Worm (Caenorhabditis elegans) whole organism, late embryonic: Measurements from ENCODE around the gene Y38H6C.18.

Experiments
- C08G9.2 ChIP-seq: sonication (generic microtip); optimal IDR thresholded peaks from 2 replicates; lab custom pipeline; 2016; ENCODE audit warnings: mild to moderate bottlenecking, missing genetic modification characterization, moderate library complexity, missing compliant biosample characterization
- F13H6.1 ChIP-seq: sonication (generic microtip); optimal IDR thresholded peaks from 2 replicates; lab custom pipeline; 2016; ENCODE audit warnings: missing genetic modification characterization, missing compliant biosample characterization
- T23F11.4 ChIP-seq: fragments of 200-800 bp; sonication (Bioruptor generic); optimal IDR thresholded peaks from 2 replicates; lab custom pipeline; 2018; ENCODE audit warnings: mild to moderate bottlenecking, missing genetic modification characterization, missing compliant biosample characterization
- Y22D7AL.16 ChIP-seq: sonication (generic microtip); optimal IDR thresholded peaks from 2 replicates; lab custom pipeline; 2016; ENCODE audit warnings: missing genetic modification characterization, missing compliant biosample characterization
- ahr-1 ChIP-seq: sonication (generic microtip); optimal IDR thresholded peaks from 2 replicates; lab custom pipeline; 2016; ENCODE audit warnings: missing genetic modification characterization, missing compliant biosample characterization
- ama-1 ChIP-seq: fragments of 150-350 bp; optimal IDR thresholded peaks from 2 replicates; lab custom pipeline; 2014
- ceh-14 ChIP-seq: sonication (generic microtip); optimal IDR thresholded peaks from 2 replicates; lab custom pipeline; 2016; ENCODE audit warnings: missing genotype, missing genetic modification characterization, missing compliant biosample characterization
- ceh-18 ChIP-seq: sonication (generic microtip); optimal IDR thresholded peaks from 2 replicates; lab custom pipeline; 2016; ENCODE audit warnings: missing genetic modification characterization, missing compliant biosample characterization
- ceh-19 ChIP-seq: fragments of 200-800 bp; sonication (Bioruptor generic); optimal IDR thresholded peaks from 2 replicates; lab custom pipeline; 2018; ENCODE audit warnings: mild to moderate bottlenecking, missing genetic modification characterization, missing compliant biosample characterization
- ceh-2 ChIP-seq: sonication (generic microtip); optimal IDR thresholded peaks from 2 replicates; lab custom pipeline; 2016; ENCODE audit warnings: missing genotype, missing genetic modification characterization, missing compliant biosample characterization
- ceh-30 ChIP-seq: fragments of 150-350 bp; optimal IDR thresholded peaks from 2 replicates; lab custom pipeline; 2014; ENCODE audit warnings: missing biosample characterization, missing genetic modification characterization
- ceh-34 ChIP-seq: sonication (generic microtip); optimal IDR thresholded peaks from 2 replicates; lab custom pipeline; 2016; ENCODE audit warnings: mild to moderate bottlenecking, missing genetic modification characterization, missing compliant biosample characterization
- ceh-48 ChIP-seq: sonication (generic microtip); optimal IDR thresholded peaks from 2 replicates; lab custom pipeline; 2016; ENCODE audit warnings: missing genetic modification characterization, inconsistent platforms, missing compliant biosample characterization
- ceh-6 ChIP-seq: fragments of 200-800 bp; sonication (Bioruptor generic); optimal IDR thresholded peaks from 2 replicates; lab custom pipeline; 2018; ENCODE audit warnings: mild to moderate bottlenecking, missing genetic modification characterization, missing compliant biosample characterization
- ceh-9 ChIP-seq: sonication (generic microtip); optimal IDR thresholded peaks from 2 replicates; lab custom pipeline; 2016; ENCODE audit warnings: mild to moderate bottlenecking, missing genetic modification characterization, inconsistent platforms, missing compliant biosample characterization
- dmd-4 ChIP-seq: sonication (generic microtip); optimal IDR thresholded peaks from 2 replicates; lab custom pipeline; 2016; ENCODE audit warnings: borderline replicate concordance, missing genetic modification characterization, missing compliant biosample characterization
- elt-2 ChIP-seq: sonication (generic microtip); optimal IDR thresholded peaks from 2 replicates; lab custom pipeline; 2016; ENCODE audit warnings: missing genetic modification reagents, missing genetic modification characterization, missing compliant biosample characterization
- elt-4 ChIP-seq: sonication (generic microtip); optimal IDR thresholded peaks from 2 replicates; lab custom pipeline; 2016; ENCODE audit warnings: missing genetic modification characterization, missing compliant biosample characterization
- eyg-1 ChIP-seq: sonication (generic microtip); optimal IDR thresholded peaks from 2 replicates; lab custom pipeline; 2016; ENCODE audit warnings: missing genotype, missing genetic modification characterization, missing compliant biosample characterization
- fax-1 ChIP-seq: sonication (generic microtip); optimal IDR thresholded peaks from 2 replicates; lab custom pipeline; 2016; ENCODE audit warnings: missing genotype, missing genetic modification characterization, missing compliant biosample characterization
- fkh-10 ChIP-seq: fragments of 150-350 bp; optimal IDR thresholded peaks from 2 replicates; lab custom pipeline; 2014; ENCODE audit warnings: missing biosample characterization, missing genetic modification reagents, missing genetic modification characterization
- gmeb-2 ChIP-seq: sonication (generic microtip); optimal IDR thresholded peaks from 2 replicates; lab custom pipeline; 2016; ENCODE audit warnings: missing genetic modification characterization, inconsistent platforms, missing compliant biosample characterization
- hlh-15 ChIP-seq: sonication (generic microtip); optimal IDR thresholded peaks from 2 replicates; lab custom pipeline; 2016; ENCODE audit warnings: missing genetic modification characterization, missing compliant biosample characterization
- hlh-30 ChIP-seq: sonication (generic microtip); optimal IDR thresholded peaks from 2 replicates; lab custom pipeline; 2017; ENCODE audit warnings: antibody characterized with exemption, missing genetic modification characterization, missing compliant biosample characterization; ENCODE audit not compliant: insufficient read depth
- hlh-6 ChIP-seq: sonication (generic microtip); optimal IDR thresholded peaks from 2 replicates; lab custom pipeline; 2016; ENCODE audit warnings: missing genotype, missing genetic modification characterization, missing compliant biosample characterization
- hlh-8 ChIP-seq: sonication (generic microtip); optimal IDR thresholded peaks from 2 replicates; lab custom pipeline; 2016; ENCODE audit warnings: missing genotype, missing genetic modification characterization, missing compliant biosample characterization
- lim-6 ChIP-seq: sonication (generic microtip); optimal IDR thresholded peaks from 2 replicates; lab custom pipeline; 2016; ENCODE audit warnings: missing genetic modification characterization, missing compliant biosample characterization
- mec-3 ChIP-seq: sonication (generic microtip); optimal IDR thresholded peaks from 2 replicates; lab custom pipeline; 2016; ENCODE audit warnings: borderline replicate concordance, missing genetic modification characterization, missing compliant biosample characterization
- nfya-1 ChIP-seq: sonication (generic microtip); optimal IDR thresholded peaks from 2 replicates; lab custom pipeline; 2017; ENCODE audit warnings: missing genetic modification characterization, mild to moderate bottlenecking, missing compliant biosample characterization, antibody characterized with exemption, moderate library complexity
- npax-4 ChIP-seq: sonication (generic microtip); optimal IDR thresholded peaks from 2 replicates; lab custom pipeline; 2016; ENCODE audit warnings: missing genetic modification characterization, missing compliant biosample characterization
- odd-2 ChIP-seq: sonication (generic microtip); optimal IDR thresholded peaks from 2 replicates; lab custom pipeline; 2017; ENCODE audit warnings: antibody characterized with exemption, mild to moderate bottlenecking, missing genetic modification characterization, missing compliant biosample characterization
- pag-3 ChIP-seq: sonication (generic microtip); optimal IDR thresholded peaks from 2 replicates; lab custom pipeline; 2016; ENCODE audit warnings: missing compliant biosample characterization, missing genetic modification characterization, borderline replicate concordance
- pax-1 ChIP-seq: fragments of 150-350 bp; optimal IDR thresholded peaks from 2 replicates; lab custom pipeline; 2014; ENCODE audit warnings: missing biosample characterization, missing genetic modification characterization
- pha-2 ChIP-seq: sonication (generic microtip); optimal IDR thresholded peaks from 2 replicates; lab custom pipeline; 2017; ENCODE audit warnings: mild to moderate bottlenecking, missing genetic modification characterization, missing compliant biosample characterization
- pha-4 ChIP-seq: fragments of 150-350 bp; optimal IDR thresholded peaks from 2 replicates; lab custom pipeline; 2018; ENCODE audit warnings: missing biosample characterization, missing genetic modification reagents, missing genetic modification characterization
- pqm-1 ChIP-seq: sonication (generic microtip); optimal IDR thresholded peaks from 2 replicates; lab custom pipeline; 2016; ENCODE audit warnings: missing genetic modification characterization, missing compliant biosample characterization
- pros-1 ChIP-seq: fragments of 150-350 bp; optimal IDR thresholded peaks from 2 replicates; lab custom pipeline; 2014; ENCODE audit warnings: missing biosample characterization, missing genetic modification reagents, missing genetic modification characterization
- sox-4 ChIP-seq: sonication (generic microtip); optimal IDR thresholded peaks from 2 replicates; lab custom pipeline; 2017; ENCODE audit warnings: mild to moderate bottlenecking, missing genetic modification characterization, inconsistent platforms, missing compliant biosample characterization
- syd-9 ChIP-seq: sonication (generic microtip); optimal IDR thresholded peaks from 2 replicates; lab custom pipeline; 2016; ENCODE audit warnings: mild to moderate bottlenecking, missing genetic modification characterization, moderate library complexity, missing compliant biosample characterization
- tbx-2 ChIP-seq: sonication (generic microtip); optimal IDR thresholded peaks from 2 replicates; lab custom pipeline; 2016; ENCODE audit warnings: missing genetic modification characterization, missing compliant biosample characterization
- unc-3 ChIP-seq, 2 experiments: fragments of 200-800 bp in 1 of 2; sonication (Bioruptor generic) in 1 of 2; sonication (generic microtip) in 1 of 2; conservative IDR thresholded peaks in 1 of 2; optimal IDR thresholded peaks in 1 of 2; 2 replicates each; pipeline versions ENCODE4 v1.3.6 to Lab custom; 2016 to 2022; ENCODE audit warnings: missing compliant biosample characterization in 2 of 2, missing genetic modification characterization in 2 of 2, missing genetic modification reagents in 1 of 2
- unc-42 ChIP-seq: sonication (generic microtip); optimal IDR thresholded peaks from 2 replicates; lab custom pipeline; 2016; ENCODE audit warnings: missing genotype, missing genetic modification characterization, missing compliant biosample characterization
- unc-86 ChIP-seq: sonication (generic microtip); optimal IDR thresholded peaks from 2 replicates; lab custom pipeline; 2016; ENCODE audit warnings: missing genetic modification characterization, missing compliant biosample characterization
- zip-5 ChIP-seq: sonication (generic microtip); optimal IDR thresholded peaks from 2 replicates; lab custom pipeline; 2016; ENCODE audit warnings: missing genetic modification characterization, missing compliant biosample characterization
- ztf-16 ChIP-seq: sonication (generic microtip); optimal IDR thresholded peaks from 2 replicates; lab custom pipeline; 2017; ENCODE audit warnings: missing genetic modification characterization, missing compliant biosample characterization

Gene Y38H6C.18

DNA sequence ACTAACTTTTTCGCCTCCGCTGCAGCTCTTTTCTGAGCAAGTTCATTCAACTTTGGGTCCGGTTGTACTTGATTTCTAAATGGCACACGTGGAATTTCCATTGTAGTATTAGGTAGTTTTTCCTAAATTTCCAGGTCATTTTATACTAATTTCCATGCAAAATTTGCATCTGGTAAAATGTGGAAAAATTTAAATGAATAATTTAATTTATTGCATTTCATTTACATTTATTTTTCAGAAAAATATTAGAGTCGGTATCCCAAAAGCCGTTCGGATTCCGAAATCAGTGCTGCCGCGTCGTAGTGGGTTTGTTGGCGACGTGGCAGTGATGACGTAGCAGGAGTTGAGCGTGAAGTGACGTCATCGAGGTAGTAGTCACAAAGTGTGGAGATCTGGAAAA is at the start of gene Y38H6C.18:
Gene Y38H6C.18, minus strand, starts transcription at position 101 of the 400 bp plus-strand sequence.
- TF ChIP-seq unc-42: no peak
- no peak for TF ChIP-seq F13H6.1 (tag; lab: Kevin White, UChicago)
- TF ChIP-seq lim-6: no peak
- no peak for TF ChIP-seq hlh-8 (tag; lab: Kevin White, UChicago)
- TF ChIP-seq tbx-2 (tag; lab: Kevin White, UChicago): no peak
- TF ChIP-seq zip-5: no peak
- no peak for TF ChIP-seq T23F11.4 (GFP tag; lab: Kevin White, UChicago)
- no peak for TF ChIP-seq ztf-16 (tag; lab: Kevin White, UChicago)
- no peak for TF ChIP-seq odd-2 (tag; lab: Kevin White, UChicago)

- TF ChIP-seq hlh-30: no peak
- TF ChIP-seq fkh-10 (GFP tag; lab: Kevin White, UChicago): no peak
- no peak for TF ChIP-seq pros-1 (tag; lab: Kevin White, UChicago)
- TF ChIP-seq eyg-1 (tag; lab: Kevin White, UChicago): no peak
- no peak for TF ChIP-seq mec-3 (tag; lab: Kevin White, UChicago)
- TF ChIP-seq unc-86 (tag; lab: Kevin White, UChicago): no peak
- TF ChIP-seq gmeb-2 (tag; lab: Kevin White, UChicago): no peak
- TF ChIP-seq ceh-19 (GFP tag; lab: Kevin White, UChicago): no peak
- TF ChIP-seq pax-1 (tag; lab: Kevin White, UChicago): no peak
- TF ChIP-seq ceh-9 (tag; lab: Kevin White, UChicago): no peak
- no peak for TF ChIP-seq ceh-2 (tag; lab: Kevin White, UChicago)
- TF ChIP-seq unc-42: no peak
- no peak for TF ChIP-seq tbx-2 (tag; lab: Kevin White, UChicago)
- TF ChIP-seq pag-3: no peak
- no peak for TF ChIP-seq elt-4
- no peak for TF ChIP-seq T23F11.4 (GFP tag; lab: Kevin White, UChicago)
- no peak for TF ChIP-seq npax-4 (tag; lab: Kevin White, UChicago)
- no peak for TF ChIP-seq pha-4
Observed at ce11 chrV:20595653-20596052, 48.7 kb upstream of the Y38H6C.18 start, which contains the start of gene F26F2.11. F26F2.11 (minus strand) TSS chrV:20595753.

DNA sequence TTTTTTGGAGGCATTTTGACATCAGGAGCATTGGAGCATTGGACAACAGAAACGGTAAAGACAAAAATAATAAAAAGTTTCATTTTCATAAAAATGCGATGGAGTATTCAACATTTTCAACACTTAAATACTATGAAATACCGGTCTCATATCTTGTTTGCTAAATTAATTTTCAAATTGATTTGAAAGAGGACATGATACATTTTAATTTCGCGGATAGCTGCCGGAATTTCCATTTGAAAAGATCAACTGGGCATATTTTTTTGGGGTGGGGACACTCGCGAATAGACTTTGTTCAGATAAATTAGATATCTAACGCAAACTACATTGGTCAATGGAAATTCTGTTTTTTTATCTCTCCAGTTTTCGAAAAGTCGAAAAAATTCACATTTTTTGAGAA is 47.8 kb upstream of the Y38H6C.18 start, which contains the start of gene F26F2.10:
Gene F26F2.10, minus strand, starts transcription at position 101 of the 400 bp plus-strand sequence.
- TF ChIP-seq elt-2 (tag; lab: Kevin White, UChicago): no peak
- TF ChIP-seq ceh-30: no peak
- TF ChIP-seq, all 69 proteins: peak for 0

- no peak for TF ChIP-seq ceh-18 (tag; lab: Kevin White, UChicago)
- no peak for TF ChIP-seq ceh-34 (tag; lab: Kevin White, UChicago)
- no peak for TF ChIP-seq pax-1 (tag; lab: Kevin White, UChicago)
- no peak for TF ChIP-seq ama-1 (lab: Kevin White, UChicago)
- TF ChIP-seq pqm-1: no peak
- peak; percentile 34 for TF ChIP-seq ceh-48 (tag; lab: Kevin White, UChicago)
- peak; percentile 60 for TF ChIP-seq ceh-14 (tag; lab: Kevin White, UChicago)
- TF ChIP-seq elt-4: no peak
- peak; percentile 36 for TF ChIP-seq nfya-1 (tag; lab: Kevin White, UChicago)
- TF ChIP-seq Y22D7AL.16: no peak
- no peak for TF ChIP-seq pag-3
- TF ChIP-seq tbx-2 (tag; lab: Kevin White, UChicago): no peak
- no peak for TF ChIP-seq syd-9 (tag; lab: Kevin White, UChicago)
- no peak for TF ChIP-seq sox-4 (tag; lab: Kevin White, UChicago)
- TF ChIP-seq pros-1 (tag; lab: Kevin White, UChicago): no peak
- no peak for TF ChIP-seq C08G9.2 (tag; lab: Kevin White, UChicago)
- no peak for TF ChIP-seq ztf-16 (tag; lab: Kevin White, UChicago)
- no peak for TF ChIP-seq hlh-15 (tag; lab: Kevin White, UChicago)
- no peak for TF ChIP-seq ahr-1
- TF ChIP-seq pha-2 (tag; lab: Kevin White, UChicago): peak; percentile 64
- TF ChIP-seq ceh-30: peak; percentile 34
- TF ChIP-seq hlh-8 (tag; lab: Kevin White, UChicago): no peak
- no peak for TF ChIP-seq unc-3 (GFP tag; conservative IDR thresholded peaks at IDR 0.05; lab: Robert Waterston, UW)
- TF ChIP-seq unc-3 (tag; optimal IDR thresholded peaks at IDR 0.05; lab: Kevin White, UChicago): peak; percentile 41
- no peak for TF ChIP-seq T23F11.4 (GFP tag; lab: Kevin White, UChicago)
- no peak for TF ChIP-seq dmd-4 (tag; lab: Kevin White, UChicago)
- no peak for TF ChIP-seq hlh-6
- TF ChIP-seq zip-5: no peak
- TF ChIP-seq gmeb-2 (tag; lab: Kevin White, UChicago): peak; percentile 20
- no peak for TF ChIP-seq fax-1 (tag; lab: Kevin White, UChicago)
- TF ChIP-seq ceh-6 (GFP tag; lab: Kevin White, UChicago): no peak
- no peak for TF ChIP-seq mec-3 (tag; lab: Kevin White, UChicago)
Observed at ce11 chrV:20580511-20581040, 33.6 kb upstream of the Y38H6C.18 start, which contains the start of gene F26F2.7. F26F2.7 (plus strand) TSS chrV:20580990.
